Fruit fly (Drosophila melanogaster) whole organism, prepupa: ENCODE data around the gene Kcmf1.

ENCODE experiments used
- CG11294 ChIP-seq: fragments of 200-800 bp; sonication (Bioruptor generic); IDR thresholded peaks from 2 replicates; pipeline ENCODE4 v1.3.6; 2022; ENCODE audit warnings: missing biosample characterization, missing genetic modification characterization
- CG3032 ChIP-seq: fragments of 200-800 bp; optimal IDR thresholded peaks from 2 replicates; lab custom pipeline; 2019; ENCODE audit warnings: missing biosample characterization, mild to moderate bottlenecking, missing genetic modification characterization, moderate library complexity
- CG31627 ChIP-seq: fragments of 200-800 bp; sonication (Bioruptor generic); optimal IDR thresholded peaks from 3 replicates; lab custom pipeline; 2016; ENCODE audit warnings: missing biosample characterization, missing genetic modification characterization
- CG4318 ChIP-seq: fragments of 200-800 bp; sonication (Bioruptor generic); optimal IDR thresholded peaks from 3 replicates; lab custom pipeline; 2017; ENCODE audit warnings: missing biosample characterization, mild to moderate bottlenecking, missing genetic modification characterization
- CG6163 ChIP-seq: fragments of 200-800 bp; sonication (Bioruptor generic); IDR thresholded peaks from 3 replicates; pipeline ENCODE4 v1.3.6; 2022; ENCODE audit warnings: missing biosample characterization, missing genetic modification characterization
- CG7368 ChIP-seq: fragments of 200-800 bp; sonication (Bioruptor generic); optimal IDR thresholded peaks from 3 replicates; lab custom pipeline; 2016; ENCODE audit warnings: missing biosample characterization, missing genetic modification characterization
- Eip78C ChIP-seq: fragments of 200-800 bp; sonication (Bioruptor generic); peaks from one replicate; lab custom pipeline; 2016; ENCODE audit warnings: missing biosample characterization, missing genetic modification characterization
- Met ChIP-seq: fragments of 200-800 bp; sonication (Bioruptor generic); optimal IDR thresholded peaks from 3 replicates; lab custom pipeline; 2016; ENCODE audit warnings: missing biosample characterization, missing genetic modification characterization
- Sox102F ChIP-seq: fragments of 200-800 bp; sonication (Bioruptor generic); optimal IDR thresholded peaks from 2 replicates; lab custom pipeline; 2016; ENCODE audit warnings: missing biosample characterization, mild to moderate bottlenecking, missing genetic modification characterization
- Sox14 ChIP-seq: fragments of 200-800 bp; sonication (Bioruptor generic); optimal IDR thresholded peaks from 3 replicates; lab custom pipeline; 2016; ENCODE audit warnings: missing biosample characterization, missing genetic modification characterization
- fd59A ChIP-seq: fragments of 200-800 bp; sonication (Bioruptor generic); optimal IDR thresholded peaks from 2 replicates; lab custom pipeline; 2017; ENCODE audit warnings: missing biosample characterization, mild to moderate bottlenecking, missing genetic modification characterization, missing genetic modification reagents
- spab ChIP-seq: fragments of 200-800 bp; sonication (Bioruptor generic); optimal IDR thresholded peaks from 2 replicates; lab custom pipeline; 2017; ENCODE audit warnings: missing biosample characterization, mild to moderate bottlenecking, missing genetic modification characterization, missing genetic modification reagents

DNA sequence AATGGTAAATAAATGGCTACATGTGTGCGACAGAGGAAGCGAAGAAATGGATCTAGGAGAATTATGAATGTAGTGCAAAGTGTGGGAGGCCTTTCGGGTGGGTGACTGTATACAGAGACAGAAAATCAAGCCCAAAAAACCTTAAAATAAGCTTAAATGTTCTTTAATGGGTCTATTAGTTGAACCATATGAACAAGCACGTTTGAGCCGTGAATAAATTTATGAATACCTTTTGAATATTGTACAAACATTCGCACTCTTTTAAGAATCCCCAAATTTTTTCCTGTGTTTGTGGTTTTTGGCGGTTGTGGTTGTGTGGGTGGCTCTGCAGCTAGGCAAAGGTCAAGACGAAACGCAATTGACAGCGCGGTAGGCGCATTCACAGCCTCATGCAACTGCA is 48.1 kb downstream of the Kcmf1 start:
- TF ChIP-seq Sox14 (GFP tag; lab: Kevin White, UChicago) (no peak), spab (GFP tag; lab: Kevin White, UChicago) (no peak), CG7368 (GFP tag; lab: Kevin White, UChicago) (no peak), CG6163 (no peak), CG3032 (tag; lab: Kevin White, UChicago) (no peak), Sox102F (GFP tag; lab: Kevin White, UChicago) (no peak), CG11294 (GFP tag; lab: Robert Waterston, UW) (no peak), CG4318 (GFP tag; lab: Kevin White, UChicago) (no peak), Met (GFP tag; lab: Kevin White, UChicago) (no peak), Eip78C (GFP tag; lab: Kevin White, UChicago) (no peak), CG31627 (no peak), fd59A (GFP tag; lab: Kevin White, UChicago) (no peak)
